Fruit fly (Drosophila melanogaster): ENCODE measurements around the gene ksh.

The ksh gene

DNA sequence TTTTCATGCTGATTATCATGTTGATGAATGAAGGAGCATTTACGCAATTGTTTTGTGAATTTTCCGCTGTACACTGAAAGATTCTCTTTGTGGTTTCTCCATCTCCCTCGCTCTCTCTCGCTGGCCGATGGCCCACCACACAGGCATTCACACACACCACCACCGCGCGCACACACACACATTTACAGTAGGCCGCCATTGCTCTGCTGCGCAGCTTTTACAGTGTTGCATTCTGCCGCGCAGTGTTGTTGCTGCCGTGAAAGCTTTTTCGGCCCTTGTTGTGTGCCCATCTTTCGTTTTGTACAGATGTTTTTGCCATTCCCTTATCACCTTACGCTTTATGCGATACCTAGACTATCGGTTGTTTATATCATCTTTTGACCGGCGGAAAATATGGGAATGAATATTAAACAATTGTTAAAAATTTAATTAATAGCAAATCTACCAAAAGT is 2.0 kb upstream of the ksh start (continued):
- TF ChIP-seq CG42726 (GFP tag; IDR thresholded peaks at IDR 0.05; ENCODE audit: partially characterized antibody) (peak; percentile 53; the same call in 1 of the 2 replicates), CG13775 (GFP tag; optimal IDR thresholded peaks at IDR 0.05) (no peak), MBD-R2 (GFP tag; IDR thresholded peaks at IDR 0.05) (peak; percentile 21; the same call in 1 of the 2 replicates), dm (GFP tag; optimal IDR thresholded peaks at IDR 0.05) (no peak), Sry-δ (GFP tag; optimal IDR thresholded peaks at IDR 0.05) (peak; percentile 69), CrebB (tag; optimal IDR thresholded peaks at IDR 0.05) (peak; percentile 66), sd (tag; optimal IDR thresholded peaks at IDR 0.05) (peak; percentile 12), danr (GFP tag; IDR thresholded peaks at IDR 0.05) (no peak), Nf-YC (tag; optimal IDR thresholded peaks at IDR 0.05) (peak; percentile 2), chn (GFP tag; optimal IDR thresholded peaks at IDR 0.05) (peak; percentile 19), Atf3 (GFP tag; optimal IDR thresholded peaks at IDR 0.05) (no peak), seq (GFP tag; IDR thresholded peaks at IDR 0.05) (no peak; the same call in 1 of the 2 replicates), knrl (GFP tag; IDR thresholded peaks at IDR 0.05; ENCODE audit: partially characterized antibody) (peak; percentile 68), GATAe (GFP tag; conservative IDR thresholded peaks at IDR 0.05) (no peak), Bgb (GFP tag; IDR thresholded peaks at IDR 0.05; ENCODE audit: partially characterized antibody) (peak; percentile 78), hbn (GFP tag; IDR thresholded peaks at IDR 0.05; ENCODE audit: partially characterized antibody) (peak; percentile 82), fd3F (GFP tag; optimal IDR thresholded peaks at IDR 0.05) (no peak), sna (GFP tag; IDR thresholded peaks at IDR 0.05; ENCODE audit: partially characterized antibody) (peak; percentile 72), sob (GFP tag; IDR thresholded peaks at IDR 0.05) (peak; percentile 55), CG31365 (tag; optimal IDR thresholded peaks at IDR 0.05) (peak; percentile 15), CG13894 (tag; optimal IDR thresholded peaks at IDR 0.05) (peak; percentile 43), CG16813 (GFP tag; IDR thresholded peaks at IDR 0.05; ENCODE audit: partially characterized antibody) (peak; percentile 49; the same call in 2 of the 3 replicates), ewg (GFP tag; optimal IDR thresholded peaks at IDR 0.05) (peak; percentile 95), CG15269 (tag; optimal IDR thresholded peaks at IDR 0.05) (peak; percentile 8), D19A (tag; optimal IDR thresholded peaks at IDR 0.05) (peak; percentile 62), chm (GFP tag; IDR thresholded peaks at IDR 0.05) (0 out of 2 replicates have a peak, but pooled peaks have one; percentile 29), bowl (GFP tag; IDR thresholded peaks at IDR 0.05) (no peak), CG9797 (GFP tag; optimal IDR thresholded peaks at IDR 0.05) (peak; percentile 28), CG17912 (GFP tag; optimal IDR thresholded peaks at IDR 0.05) (peak; percentile 68), Deaf1 (tag; optimal IDR thresholded peaks at IDR 0.05) (peak; percentile 47), CG4360 (GFP tag; IDR thresholded peaks at IDR 0.05) (peak; percentile 80), Drgx (GFP tag; IDR thresholded peaks at IDR 0.05) (peak; percentile 10; the same call in 1 of the 2 replicates), CG8478 (optimal IDR thresholded peaks at IDR 0.05) (peak; percentile 91), abd-A (tag; optimal IDR thresholded peaks at IDR 0.05) (peak; percentile 23), CG34422 (GFP tag; IDR thresholded peaks at IDR 0.05) (peak; percentile 8; the same call in 1 of the 3 replicates), mam (GFP tag; optimal IDR thresholded peaks at IDR 0.05) (peak; percentile 15), HLHmδ (GFP tag; optimal IDR thresholded peaks at IDR 0.05) (peak; percentile 61), CG15514 (GFP tag; optimal IDR thresholded peaks at IDR 0.05) (peak; percentile 81), nerfin-1 (tag; optimal IDR thresholded peaks at IDR 0.05) (peak; percentile 5), corto (GFP tag; optimal IDR thresholded peaks at IDR 0.05) (peak; percentile 27), E2f1 (GFP tag; IDR thresholded peaks at IDR 0.05) (no peak), NC2β (GFP tag; optimal IDR thresholded peaks at IDR 0.05) (no peak), emc (GFP tag; optimal IDR thresholded peaks at IDR 0.05) (no peak), CG1603 (tag; optimal IDR thresholded peaks at IDR 0.05) (peak; percentile 29), lov (optimal IDR thresholded peaks at IDR 0.05) (no peak), lov (GFP tag; IDR thresholded peaks at IDR 0.05) (0 out of 3 replicates have a peak, but pooled peaks have one; percentile 34), lbe (GFP tag; optimal IDR thresholded peaks at IDR 0.05) (peak; percentile 71), gfzf (GFP tag; optimal IDR thresholded peaks at IDR 0.05) (peak; percentile 67), CG7357 (GFP tag; IDR thresholded peaks at IDR 0.05) (no peak), Dll (GFP tag; IDR thresholded peaks at IDR 0.05; ENCODE audit: partially characterized antibody) (peak; percentile 77)
